Worm (Caenorhabditis elegans): ENCODE results near the gene nhr-254.

nhr-254 gene

DNA sequence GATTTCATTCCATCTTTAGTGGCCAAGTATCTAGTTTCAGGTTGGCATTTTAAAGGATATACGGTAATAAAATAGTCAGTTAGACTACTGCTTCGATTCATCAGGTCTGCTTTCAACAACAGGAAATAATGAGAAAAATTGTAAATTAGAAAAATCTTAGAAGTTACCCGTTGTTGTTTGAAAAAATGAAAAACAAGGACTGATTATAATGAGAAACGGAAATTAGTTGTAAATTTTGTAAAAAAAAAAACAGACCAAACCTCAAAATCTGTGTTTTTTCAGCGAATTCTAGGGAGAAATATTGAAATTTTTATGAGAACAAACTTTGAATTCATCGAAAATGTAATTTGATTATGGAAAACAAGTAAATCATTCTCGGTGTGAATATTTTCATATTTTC lies 10.6 kb downstream of the nhr-254 start, which contains the start of gene srh-62:
TSS of gene srh-62 (minus strand) at position 101 of the 400 bp plus-strand sequence.
- TF ChIP-seq gei-8 (GFP tag; optimal IDR thresholded peaks at IDR 0.05): no peak
- no peak for TF ChIP-seq egl-43 (GFP tag; IDR thresholded peaks at IDR 0.05)

DNA sequence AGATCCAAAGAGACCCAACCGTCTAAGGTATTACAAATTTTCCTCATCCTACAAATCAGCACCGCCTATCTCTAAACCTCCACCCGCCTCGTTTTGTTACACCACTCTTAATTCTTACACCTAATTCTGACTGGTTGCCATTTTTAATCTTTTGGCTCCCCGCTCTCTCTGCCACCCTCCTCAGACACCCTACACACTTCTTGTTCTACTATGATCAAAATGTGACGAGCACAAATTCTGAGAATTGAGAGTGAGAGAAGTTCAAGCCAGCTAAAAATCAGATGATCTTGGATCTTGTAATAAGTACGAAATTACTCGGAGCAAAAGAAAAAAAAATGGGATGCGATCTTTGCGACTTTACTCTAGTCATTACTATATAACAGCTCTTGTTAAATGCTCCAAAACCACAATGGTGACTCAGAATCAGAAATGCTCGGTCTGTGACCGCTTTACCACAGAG lies 11.8 kb downstream of the nhr-254 start, which contains the start of gene nhr-252:
TSS of gene nhr-252 (plus strand) at position 410 of the 460 bp plus-strand sequence.
- TF ChIP-seq gei-8 (GFP tag; optimal IDR thresholded peaks at IDR 0.05): no peak
- no peak for TF ChIP-seq ces-1 (GFP tag; optimal IDR thresholded peaks at IDR 0.05)
- TF ChIP-seq ceh-82 (tag; optimal IDR thresholded peaks at IDR 0.05): no peak
- no peak for TF ChIP-seq ama-1 (optimal IDR thresholded peaks at IDR 0.05)
- TF ChIP-seq mdl-1 (tag; optimal IDR thresholded peaks at IDR 0.05): no peak
- no peak for TF ChIP-seq ceh-32 (tag; optimal IDR thresholded peaks at IDR 0.05; ENCODE audit: poor library complexity)
- TF ChIP-seq F10B5.3 (tag; optimal IDR thresholded peaks at IDR 0.05): no peak
- TF ChIP-seq hlh-30 (tag; optimal IDR thresholded peaks at IDR 0.05; ENCODE audit: insufficient read depth): no peak
- no peak for TF ChIP-seq pha-4 (GFP tag; IDR thresholded peaks at IDR 0.05)
- TF ChIP-seq pha-4 (tag; optimal IDR thresholded peaks at IDR 0.05): no peak
- no peak for TF ChIP-seq daf-12 (tag; optimal IDR thresholded peaks at IDR 0.05)

- TF ChIP-seq aha-1 (tag) (peak; percentile 95), zfp-3 (GFP tag; conservative IDR thresholded peaks at IDR 0.05) (no peak)
Observed at ce11 chrV:412820-413219, 20.4 kb downstream of the nhr-254 start.

DNA sequence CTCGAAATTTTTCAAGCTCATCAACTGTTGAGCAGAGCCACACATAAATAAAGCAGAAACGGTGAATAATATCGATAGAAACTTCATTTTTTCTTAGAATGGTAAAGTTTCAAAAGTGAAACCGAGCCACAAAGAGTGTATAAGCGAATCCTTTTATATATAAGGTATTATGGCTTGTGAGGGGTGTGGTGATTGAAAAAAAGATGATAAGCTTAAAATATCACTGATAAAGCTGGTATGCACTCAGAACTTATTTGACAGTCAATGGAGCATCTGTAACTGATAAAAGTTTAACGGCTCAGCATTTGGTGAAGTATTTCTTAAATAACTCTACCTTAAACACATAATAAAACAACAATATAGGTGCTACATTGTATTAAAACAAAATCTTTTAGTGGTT lies 22.2 kb downstream of the nhr-254 start, which contains the start of gene dod-19:
TSS of gene dod-19 (minus strand) at position 130 of the 400 bp plus-strand sequence.
- TF ChIP-seq Y75B8A.6 (GFP tag; IDR thresholded peaks at IDR 0.05) (no peak), aha-1 (tag) (no peak), lir-3 (tag; optimal IDR thresholded peaks at IDR 0.05) (no peak), ztf-7 (tag; optimal IDR thresholded peaks at IDR 0.05) (no peak), nhr-77 (tag; optimal IDR thresholded peaks at IDR 0.05) (no peak), mxl-2 (GFP tag; conservative IDR thresholded peaks at IDR 0.05) (no peak), unc-62 (GFP tag; optimal IDR thresholded peaks at IDR 0.05 in 1 of 2) (no peak), unc-62 (tag; optimal IDR thresholded peaks at IDR 0.05) (no peak), dmd-6 (GFP tag; IDR thresholded peaks at IDR 0.05) (peak; percentile 57), lin-29 (GFP tag; IDR thresholded peaks at IDR 0.05) (no peak), ces-1 (GFP tag; optimal IDR thresholded peaks at IDR 0.05) (no peak), pqm-1 (tag; optimal IDR thresholded peaks at IDR 0.05) (peak; percentile 79), cey-2 (tag; optimal IDR thresholded peaks at IDR 0.05; ENCODE audit: borderline replicate concordance, insufficient read depth) (no peak), nhr-25 (tag; optimal IDR thresholded peaks at IDR 0.05; ENCODE audit: borderline replicate concordance, insufficient read depth) (no peak)

- TF ChIP-seq nhr-77 (tag; optimal IDR thresholded peaks at IDR 0.05) (peak; percentile 54), dmd-6 (GFP tag; IDR thresholded peaks at IDR 0.05) (peak; percentile 55; the same call in 1 of the 2 replicates), daf-16 (GFP tag; optimal IDR thresholded peaks at IDR 0.05) (no peak), daf-16 (tag; optimal IDR thresholded peaks at IDR 0.05) (peak; percentile 47), ces-1 (GFP tag; optimal IDR thresholded peaks at IDR 0.05) (no peak), pqm-1 (tag; optimal IDR thresholded peaks at IDR 0.05) (peak; percentile 80), php-3 (GFP tag; IDR thresholded peaks at IDR 0.05) (peak; percentile 61), nhr-28 (tag; optimal IDR thresholded peaks at IDR 0.05) (peak; percentile 60), unc-130 (GFP tag; optimal IDR thresholded peaks at IDR 0.05) (no peak), pha-4 (GFP tag; IDR thresholded peaks at IDR 0.05) (no peak), pha-4 (tag; optimal IDR thresholded peaks at IDR 0.05) (no peak)
Observed at ce11 chrV:415072-415471, 22.6 kb downstream of the nhr-254 start.
